Fruit fly (Drosophila melanogaster) whole organism, embryonic: Measurements from ENCODE around the gene Cpr92A.

Experiments used
- CG10267 ChIP-seq: fragments of 200-800 bp; sonication (Bioruptor generic); optimal IDR thresholded peaks from 2 replicates; lab custom pipeline; 2018; ENCODE audit warnings: missing biosample characterization, mild to moderate bottlenecking, missing genetic modification characterization, moderate library complexity
- CG11093 ChIP-seq: fragments of 200-800 bp; sonication (Bioruptor generic); IDR thresholded peaks from 3 replicates; pipeline ENCODE4 v1.3.6; 2022; ENCODE audit warnings: missing biosample characterization, missing genetic modification characterization
- CG11723 ChIP-seq: fragments of 200-800 bp; sonication (Bioruptor generic); optimal IDR thresholded peaks from 2 replicates; lab custom pipeline; 2017; ENCODE audit warnings: missing biosample characterization, mild to moderate bottlenecking, missing genetic modification characterization
- CG14860 ChIP-seq: fragments of 200-800 bp; sonication (Bioruptor generic); IDR thresholded peaks from 3 replicates; pipeline ENCODE4 v1.3.6; 2022; ENCODE audit warnings: missing biosample characterization, missing genetic modification characterization; ENCODE audit not compliant: partially characterized antibody
- CG1529 ChIP-seq: fragments of 200-800 bp; sonication (Bioruptor generic); optimal IDR thresholded peaks from 3 replicates; lab custom pipeline; 2018; ENCODE audit warnings: missing biosample characterization, missing genetic modification characterization
- CG15514 ChIP-seq: fragments of 200-800 bp; sonication (Bioruptor generic); optimal IDR thresholded peaks from 3 replicates; lab custom pipeline; 2017; ENCODE audit warnings: missing biosample characterization, missing genetic modification characterization, mild to moderate bottlenecking, moderate library complexity, missing genetic modification reagents
- CG17361 ChIP-seq: fragments of 200-800 bp; sonication (Bioruptor generic); IDR thresholded peaks from 3 replicates; pipeline ENCODE4 v1.3.6; 2022; ENCODE audit warnings: missing biosample characterization, missing genetic modification characterization
- CG17829 ChIP-seq: fragments of 200-800 bp; optimal IDR thresholded peaks from 2 replicates; lab custom pipeline; 2019; ENCODE audit warnings: missing biosample characterization, mild to moderate bottlenecking, missing genetic modification characterization, moderate library complexity
- CG18619 ChIP-seq: fragments of 200-800 bp; sonication (Bioruptor generic); optimal IDR thresholded peaks from 3 replicates; lab custom pipeline; 2017; ENCODE audit warnings: missing biosample characterization, mild to moderate bottlenecking, missing genetic modification characterization
- CG18764 ChIP-seq: fragments of 200-800 bp; sonication (Bioruptor generic); optimal IDR thresholded peaks from 3 replicates; lab custom pipeline; 2016; ENCODE audit warnings: missing biosample characterization, missing genetic modification characterization
- CG2116 ChIP-seq: fragments of 200-800 bp; sonication (Bioruptor generic); optimal IDR thresholded peaks from 3 replicates; lab custom pipeline; 2018; ENCODE audit warnings: missing biosample characterization, mild to moderate bottlenecking, missing genetic modification characterization
- CG2120 ChIP-seq: fragments of 200-800 bp; sonication (Bioruptor generic); optimal IDR thresholded peaks from 3 replicates; lab custom pipeline; 2016; ENCODE audit warnings: missing biosample characterization, missing genetic modification characterization
- CG3065 ChIP-seq: fragments of 200-800 bp; sonication (Bioruptor generic); optimal IDR thresholded peaks from 2 replicates; lab custom pipeline; 2016; ENCODE audit warnings: missing biosample characterization, missing genetic modification characterization
- CG31388 ChIP-seq: fragments of 200-800 bp; sonication (Bioruptor generic); optimal IDR thresholded peaks from 2 replicates; lab custom pipeline; 2016; ENCODE audit warnings: missing biosample characterization, missing genetic modification characterization
- CG33213 ChIP-seq: fragments of 200-800 bp; sonication (Bioruptor generic); optimal IDR thresholded peaks from 3 replicates; lab custom pipeline; 2016; ENCODE audit warnings: missing biosample characterization, missing genetic modification characterization
- CG3726 ChIP-seq: fragments of 200-800 bp; sonication (Bioruptor generic); IDR thresholded peaks from 3 replicates; pipeline ENCODE4, ENCODE4 v1.3.6; 2022; ENCODE audit warnings: missing biosample characterization, missing genetic modification characterization
- CG4730 ChIP-seq: fragments of 200-800 bp; sonication (Bioruptor generic); IDR thresholded peaks from 2 replicates; pipeline ENCODE4 v1.3.6; 2022; ENCODE audit warnings: missing biosample characterization, missing genetic modification characterization
- CG6654 ChIP-seq: fragments of 200-800 bp; sonication (Bioruptor generic); optimal IDR thresholded peaks from 2 replicates; lab custom pipeline; 2017; ENCODE audit warnings: missing biosample characterization, mild to moderate bottlenecking, missing genetic modification characterization
- CG7556 ChIP-seq: fragments of 200-800 bp; sonication (Bioruptor generic); optimal IDR thresholded peaks from 2 replicates; lab custom pipeline; 2017; ENCODE audit warnings: missing biosample characterization, mild to moderate bottlenecking, missing genetic modification characterization
- CG7745 ChIP-seq: fragments of 200-800 bp; sonication (Bioruptor generic); optimal IDR thresholded peaks from 2 replicates; lab custom pipeline; 2018; ENCODE audit warnings: missing biosample characterization, mild to moderate bottlenecking, missing genetic modification characterization, moderate library complexity
- Gug ChIP-seq: fragments of 200-800 bp; sonication (Bioruptor generic); IDR thresholded peaks from 4 replicates; pipeline ENCODE4 v1.3.6; 2022; ENCODE audit warnings: missing biosample characterization, missing genetic modification characterization
- H15 ChIP-seq: fragments of 200-800 bp; sonication (Bioruptor generic); IDR thresholded peaks from 3 replicates; pipeline ENCODE4 v1.3.6; 2022; ENCODE audit warnings: missing biosample characterization, missing genetic modification characterization
- Hsf ChIP-seq: fragments of 200-800 bp; sonication (Bioruptor generic); optimal IDR thresholded peaks from 3 replicates; lab custom pipeline; 2016; ENCODE audit warnings: missing biosample characterization, missing genetic modification characterization
- MTF-1 ChIP-seq: fragments of 200-800 bp; sonication (Bioruptor generic); optimal IDR thresholded peaks from 2 replicates; lab custom pipeline; 2018; ENCODE audit warnings: missing biosample characterization, mild to moderate bottlenecking, missing genetic modification characterization, borderline replicate concordance
- Med ChIP-seq: fragments of 200-800 bp; sonication (Bioruptor generic); peaks from one replicate; lab custom pipeline; 2016; ENCODE audit warnings: missing biosample characterization, missing genetic modification characterization, mild to moderate bottlenecking, inconsistent platforms, moderate library complexity
- NFAT ChIP-seq: fragments of 200-800 bp; sonication (Bioruptor generic); IDR thresholded peaks from 2 replicates; pipeline ENCODE4 v1.3.6; 2022; ENCODE audit warnings: missing biosample characterization, missing genetic modification characterization
- Nf-YA ChIP-seq: fragments of 200-800 bp; sonication (Bioruptor generic); IDR thresholded peaks from 2 replicates; pipeline ENCODE4 v1.3.6; 2022; ENCODE audit warnings: missing biosample characterization, missing genetic modification characterization
- Opbp ChIP-seq: fragments of 200-800 bp; sonication (Bioruptor generic); IDR thresholded peaks from 3 replicates; pipeline ENCODE4 v1.3.6; 2022; ENCODE audit warnings: missing biosample characterization, missing genetic modification characterization; ENCODE audit not compliant: partially characterized antibody
- Sin3A ChIP-seq: fragments of >200 bp; optimal IDR thresholded peaks from 2 replicates; lab custom pipeline; 2018
- Xbp1 ChIP-seq: fragments of 200-800 bp; sonication (Bioruptor generic); optimal IDR thresholded peaks from 3 replicates; lab custom pipeline; 2016; ENCODE audit warnings: missing biosample characterization, mild to moderate bottlenecking, missing genetic modification characterization
- ash1 ChIP-seq: fragments of 200-800 bp; sonication (Bioruptor generic); optimal IDR thresholded peaks from 2 replicates; lab custom pipeline; 2018; ENCODE audit warnings: missing biosample characterization, mild to moderate bottlenecking, missing genetic modification characterization
- bigmax ChIP-seq: fragments of 200-800 bp; sonication (Bioruptor generic); optimal IDR thresholded peaks from 2 replicates; lab custom pipeline; 2018; ENCODE audit warnings: missing biosample characterization, mild to moderate bottlenecking, missing genetic modification characterization
- btn ChIP-seq: fragments of 200-800 bp; sonication (Bioruptor generic); optimal IDR thresholded peaks from 2 replicates; lab custom pipeline; 2016; ENCODE audit warnings: missing biosample characterization, missing genetic modification characterization
- chm ChIP-seq: fragments of 200-800 bp; sonication (Bioruptor generic); IDR thresholded peaks from 2 replicates; pipeline ENCODE4 v1.3.6; 2022; ENCODE audit warnings: missing biosample characterization, missing genetic modification characterization
- ci ChIP-seq: fragments of 200-800 bp; sonication (Bioruptor generic); IDR thresholded peaks from 3 replicates; pipeline ENCODE4 v1.3.6; 2022; ENCODE audit warnings: missing biosample characterization, missing genetic modification characterization
- dysf ChIP-seq: fragments of 200-800 bp; sonication (Bioruptor generic); IDR thresholded peaks from 3 replicates; pipeline ENCODE4 v1.3.6; 2022; ENCODE audit warnings: missing biosample characterization, missing genetic modification characterization
- fd96Cb ChIP-seq: fragments of 200-800 bp; sonication (Bioruptor generic); optimal IDR thresholded peaks from 2 replicates; lab custom pipeline; 2018; ENCODE audit warnings: missing biosample characterization, mild to moderate bottlenecking, missing genetic modification characterization, moderate library complexity
- gsb-n ChIP-seq: fragments of 200-800 bp; sonication (Bioruptor generic); optimal IDR thresholded peaks from 3 replicates; lab custom pipeline; 2018; ENCODE audit warnings: missing biosample characterization, mild to moderate bottlenecking, missing genetic modification characterization
- ind ChIP-seq: fragments of 200-800 bp; sonication (Bioruptor generic); optimal IDR thresholded peaks from 3 replicates; lab custom pipeline; 2016; ENCODE audit warnings: missing biosample characterization, missing genetic modification characterization
- insv ChIP-seq, 2 experiments: fragments of 200-800 bp; sonication (Bioruptor generic); optimal IDR thresholded peaks; 3 replicates each; lab custom pipeline; 2016 to 2018; ENCODE audit warnings: missing biosample characterization in 2 of 2, missing genetic modification characterization in 2 of 2
- jigr1 ChIP-seq: fragments of 200-800 bp; sonication (Bioruptor generic); IDR thresholded peaks from 3 replicates; pipeline ENCODE4 v1.3.6; 2022; ENCODE audit warnings: missing biosample characterization, missing genetic modification characterization
- lilli ChIP-seq: fragments of 200-800 bp; sonication (Bioruptor generic); optimal IDR thresholded peaks from 3 replicates; lab custom pipeline; 2016; ENCODE audit warnings: missing biosample characterization, missing genetic modification characterization
- pb ChIP-seq: fragments of 200-800 bp; sonication (Bioruptor generic); optimal IDR thresholded peaks from 3 replicates; lab custom pipeline; 2016; ENCODE audit warnings: missing biosample characterization, missing genetic modification characterization
- rib ChIP-seq: fragments of 200-800 bp; sonication (Bioruptor generic); IDR thresholded peaks from 2 replicates; pipeline ENCODE4 v1.3.6; 2022; ENCODE audit warnings: missing biosample characterization, missing genetic modification characterization
- salm ChIP-seq: fragments of 200-800 bp; sonication (Bioruptor generic); optimal IDR thresholded peaks from 2 replicates; lab custom pipeline; 2018; ENCODE audit warnings: missing biosample characterization, mild to moderate bottlenecking, missing genetic modification characterization
- sc ChIP-seq, 3 experiments: fragments of >200 bp in 2 of 3; fragments of 200-800 bp in 1 of 3; sonication (Bioruptor generic) in 1 of 3; optimal IDR thresholded peaks; 2 replicates in 2 of 3; 3 replicates in 1 of 3; lab custom pipeline; 2017; ENCODE audit warnings: mild to moderate bottlenecking in 1 of 3, missing biosample characterization in 1 of 3, missing genetic modification characterization in 1 of 3, missing genetic modification reagents in 1 of 3
- sob ChIP-seq: fragments of 200-800 bp; sonication (Bioruptor generic); IDR thresholded peaks from 2 replicates; pipeline ENCODE4 v1.3.6; 2022; ENCODE audit warnings: missing biosample characterization, missing genetic modification characterization
- ssp ChIP-seq: fragments of 200-800 bp; sonication (Bioruptor generic); IDR thresholded peaks from 2 replicates; pipeline ENCODE4 v1.3.6; 2022; ENCODE audit warnings: missing biosample characterization, missing genetic modification characterization
- tio ChIP-seq: fragments of 200-800 bp; sonication (Bioruptor generic); optimal IDR thresholded peaks from 2 replicates; lab custom pipeline; 2017; ENCODE audit warnings: missing biosample characterization, missing genetic modification characterization, inconsistent platforms
- z ChIP-seq: fragments of 200-800 bp; sonication (Bioruptor generic); IDR thresholded peaks from 3 replicates; pipeline ENCODE4 v1.3.6; 2022; ENCODE audit warnings: missing biosample characterization, missing genetic modification characterization

Cpr92A gene

dm6 chr3R:19648289-19648916 lies 49.6 kb upstream of the Cpr92A start, which contains the start of the genes CG6195 and CG31220 (continued):
- 0 out of 2 replicates have a peak, but pooled peaks have one; percentile 8 for TF ChIP-seq rib (GFP tag; lab: Robert Waterston, UW)
- no peak for TF ChIP-seq CG11093
- TF ChIP-seq sob: 0 out of 2 replicates have a peak, but pooled peaks have one; percentile 28
- peak; percentile 45 for TF ChIP-seq CG2116 (GFP tag; lab: Kevin White, UChicago)
- 0 out of 3 replicates have a peak, but pooled peaks have one; percentile 6 for TF ChIP-seq H15 (GFP tag; lab: Robert Waterston, UW)
- no peak for TF ChIP-seq CG3065 (GFP tag; lab: Kevin White, UChicago)
- peak; percentile 55; the same call in 2 of the 3 replicates for TF ChIP-seq CG17361 (GFP tag; lab: Robert Waterston, UW)
- TF ChIP-seq NFAT: peak; percentile 60; the same call in 1 of the 2 replicates
- TF ChIP-seq CG31388 (GFP tag; lab: Kevin White, UChicago): no peak
- TF ChIP-seq CG7745 (tag; lab: Kevin White, UChicago): no peak
- no peak for TF ChIP-seq CG18619
- TF ChIP-seq sc (optimal IDR thresholded peaks at IDR 0.05; lab: Kevin White, UChicago): no peak
- TF ChIP-seq sc (GFP tag; optimal IDR thresholded peaks at IDR 0.05; lab: Kevin White, UChicago): no peak
- no peak for TF ChIP-seq CG7556
- TF ChIP-seq btn (GFP tag; lab: Kevin White, UChicago): no peak
- TF ChIP-seq dysf (GFP tag; lab: Robert Waterston, UW): 0 out of 3 replicates have a peak, but pooled peaks have one; percentile 24
- peak; percentile 8 for TF ChIP-seq CG17829
- no peak for TF ChIP-seq CG4730 (GFP tag; lab: Robert Waterston, UW)
- no peak for TF ChIP-seq CG18764 (GFP tag; lab: Kevin White, UChicago)
- no peak for TF ChIP-seq insv (GFP tag; optimal IDR thresholded peaks at IDR 0.05; lab: Kevin White, UChicago)
- TF ChIP-seq CG14860 (GFP tag; lab: Robert Waterston, UW): peak; percentile 26; the same call in 1 of the 3 replicates
- no peak for TF ChIP-seq ind (GFP tag; lab: Kevin White, UChicago)
- no peak for TF ChIP-seq z
- 0 out of 2 replicates have a peak, but pooled peaks have one; percentile 22 for TF ChIP-seq ssp (GFP tag; lab: Robert Waterston, UW)
- peak; percentile 14 for TF ChIP-seq Hsf (GFP tag; lab: Kevin White, UChicago)
- no peak for TF ChIP-seq salm
- 0 out of 2 replicates have a peak, but pooled peaks have one; percentile 13 for TF ChIP-seq Nf-YA (GFP tag; lab: Robert Waterston, UW)
- TF ChIP-seq bigmax (GFP tag; lab: Kevin White, UChicago): peak; percentile 94
- no peak for TF ChIP-seq CG3726 (GFP tag; lab: Robert Waterston, UW)
- peak; percentile 90 for TF ChIP-seq Med (GFP tag; lab: Kevin White, UChicago)
- no peak for TF ChIP-seq MTF-1 (GFP tag; lab: Kevin White, UChicago)
- TF ChIP-seq ash1 (GFP tag; lab: Kevin White, UChicago): no peak
- peak; percentile 8 for TF ChIP-seq lilli (GFP tag; lab: Kevin White, UChicago)
- TF ChIP-seq CG11723 (GFP tag; lab: Kevin White, UChicago): no peak
- TF ChIP-seq CG10267 (tag; lab: Kevin White, UChicago): peak; percentile 26
- no peak for TF ChIP-seq tio (GFP tag; lab: Kevin White, UChicago)
- TF ChIP-seq CG1529: no peak
- TF ChIP-seq Gug (GFP tag; lab: Robert Waterston, UW): no peak
- no peak for TF ChIP-seq CG33213
- TF ChIP-seq CG2120 (GFP tag; lab: Kevin White, UChicago): peak; percentile 20
- TF ChIP-seq CG6654: no peak
- peak; percentile 81 for TF ChIP-seq ci
- no peak for TF ChIP-seq gsb-n
- peak; percentile 44 for TF ChIP-seq Xbp1 (GFP tag; lab: Kevin White, UChicago)
- no peak for TF ChIP-seq pb (GFP tag; lab: Kevin White, UChicago)
- TF ChIP-seq jigr1 (GFP tag; lab: Robert Waterston, UW): no peak
- no peak for TF ChIP-seq fd96Cb
- no peak for TF ChIP-seq chm (GFP tag; lab: Robert Waterston, UW)
- peak; percentile 48 for TF ChIP-seq Sin3A
- TF ChIP-seq CG15514 (GFP tag; lab: Kevin White, UChicago): peak; percentile 53
- TF ChIP-seq Opbp (GFP tag; lab: Robert Waterston, UW): no peak
